Worm (Caenorhabditis elegans): Measurements from ENCODE around the gene fbxa-160.
"Not testable (repeated sequence)": the region's sequence is repeated elsewhere in the genome, so short reads cannot be mapped to it uniquely, and the experiment has no call there.

ce11 chrII:1632216-1632615 lies 7.7 kb upstream of the fbxa-160 start, which contains the start of gene C08E3.13:
- not testable (repeated sequence) for TF ChIP-seq him-1, W03F9.2 (tag; optimal IDR thresholded peaks at IDR 0.05)
